Fruit fly (Drosophila melanogaster) whole organism, embryonic: ENCODE measurements around the gene Ppt1.
A peak's percentile ranks its signal among the peaks of the same experiment; 100 is the strongest.

Experiments
- ATbp ChIP-seq: fragments of 200-800 bp; sonication (Bioruptor generic); optimal IDR thresholded peaks from 2 replicates; lab custom pipeline; 2017; ENCODE audit warnings: missing biosample characterization, mild to moderate bottlenecking, missing genetic modification characterization, missing genetic modification reagents
- B-H2 ChIP-seq: fragments of 200-800 bp; sonication (Bioruptor generic); optimal IDR thresholded peaks from 2 replicates; lab custom pipeline; 2018; ENCODE audit warnings: missing biosample characterization, mild to moderate bottlenecking, missing genetic modification characterization
- Blimp-1 ChIP-seq: fragments of 200-800 bp; sonication (Bioruptor generic); optimal IDR thresholded peaks from 3 replicates; lab custom pipeline; 2018; ENCODE audit warnings: missing biosample characterization, missing genetic modification characterization, mild to moderate bottlenecking, moderate library complexity, missing genetic modification reagents
- CG10543 ChIP-seq: fragments of 200-800 bp; sonication (Bioruptor generic); optimal IDR thresholded peaks from 3 replicates; lab custom pipeline; 2017; ENCODE audit warnings: missing biosample characterization, mild to moderate bottlenecking, missing genetic modification characterization, moderate library complexity
- CG11085 ChIP-seq: fragments of 200-800 bp; sonication (Bioruptor generic); IDR thresholded peaks from 2 replicates; pipeline ENCODE4 v1.3.6; 2022; ENCODE audit warnings: missing biosample characterization, missing genetic modification characterization
- CG11695 ChIP-seq: fragments of 200-800 bp; sonication (Bioruptor generic); IDR thresholded peaks from 3 replicates; pipeline ENCODE4 v1.3.6; 2022; ENCODE audit warnings: missing biosample characterization, missing genetic modification characterization
- CG13775 ChIP-seq: fragments of 200-800 bp; sonication (Bioruptor generic); optimal IDR thresholded peaks from 3 replicates; lab custom pipeline; 2017; ENCODE audit warnings: missing biosample characterization, mild to moderate bottlenecking, missing genetic modification characterization
- CG14441 ChIP-seq: fragments of 200-800 bp; sonication (Bioruptor generic); IDR thresholded peaks from 2 replicates; pipeline ENCODE4 v1.3.6; 2022; ENCODE audit warnings: missing biosample characterization, missing genetic modification characterization
- CG14710 ChIP-seq: fragments of 200-800 bp; sonication (Bioruptor generic); optimal IDR thresholded peaks from 3 replicates; lab custom pipeline; 2019; ENCODE audit warnings: missing biosample characterization, mild to moderate bottlenecking, missing genetic modification characterization, moderate library complexity
- CG2875 ChIP-seq: fragments of 200-800 bp; sonication (Bioruptor generic); optimal IDR thresholded peaks from 2 replicates; lab custom pipeline; 2017; ENCODE audit warnings: missing biosample characterization, mild to moderate bottlenecking, missing genetic modification characterization, missing genetic modification reagents
- CG30020 ChIP-seq: fragments of 200-800 bp; optimal IDR thresholded peaks from 2 replicates; lab custom pipeline; 2019; ENCODE audit warnings: missing biosample characterization, mild to moderate bottlenecking, missing genetic modification characterization, moderate library complexity
- CG30431 ChIP-seq: fragments of 200-800 bp; sonication (Bioruptor generic); optimal IDR thresholded peaks from 2 replicates; lab custom pipeline; 2017; ENCODE audit warnings: missing biosample characterization, missing genetic modification characterization
- CG32767 ChIP-seq: fragments of 200-800 bp; sonication (Bioruptor generic); IDR thresholded peaks from 2 replicates; pipeline ENCODE4 v1.3.6; 2022; ENCODE audit warnings: missing biosample characterization, missing genetic modification characterization
- CG4820 ChIP-seq: fragments of 200-800 bp; sonication (Bioruptor generic); optimal IDR thresholded peaks from 3 replicates; lab custom pipeline; 2016; ENCODE audit warnings: missing biosample characterization, missing genetic modification characterization
- CG5953 ChIP-seq: fragments of 200-800 bp; sonication (Bioruptor generic); IDR thresholded peaks from 2 replicates; pipeline ENCODE4 v1.3.6; 2022; ENCODE audit warnings: missing biosample characterization, missing genetic modification characterization
- CG7556 ChIP-seq: fragments of 200-800 bp; sonication (Bioruptor generic); optimal IDR thresholded peaks from 2 replicates; lab custom pipeline; 2017; ENCODE audit warnings: missing biosample characterization, mild to moderate bottlenecking, missing genetic modification characterization
- CG8089 ChIP-seq: fragments of 200-800 bp; sonication (Bioruptor generic); optimal IDR thresholded peaks from 3 replicates; lab custom pipeline; 2016; ENCODE audit warnings: missing biosample characterization, missing genetic modification characterization
- D19A ChIP-seq: fragments of 200-800 bp; optimal IDR thresholded peaks from 3 replicates; lab custom pipeline; 2019; ENCODE audit warnings: missing biosample characterization, mild to moderate bottlenecking, missing genetic modification characterization, moderate library complexity
- Dref ChIP-seq: fragments of 200-800 bp; sonication (Bioruptor generic); IDR thresholded peaks from 2 replicates; pipeline ENCODE4 v1.3.6; 2022; ENCODE audit warnings: missing biosample characterization, missing genetic modification characterization
- Hr78 ChIP-seq, 2 experiments: fragments of 200-800 bp in 1 of 2; fragments of >200 bp in 1 of 2; sonication (Bioruptor generic) in 1 of 2; optimal IDR thresholded peaks; 2 replicates each; lab custom pipeline; 2017 to 2019; ENCODE audit warnings: missing biosample characterization in 2 of 2, missing genetic modification characterization in 2 of 2, mild to moderate bottlenecking in 1 of 2, moderate library complexity in 1 of 2
- Hsf ChIP-seq: fragments of 200-800 bp; sonication (Bioruptor generic); optimal IDR thresholded peaks from 3 replicates; lab custom pipeline; 2016; ENCODE audit warnings: missing biosample characterization, missing genetic modification characterization
- Lhr ChIP-seq: fragments of 200-800 bp; sonication (Bioruptor generic); optimal IDR thresholded peaks from 3 replicates; lab custom pipeline; 2017; ENCODE audit warnings: mild to moderate bottlenecking, missing biosample characterization, missing genetic modification reagents, missing genetic modification characterization
- Med ChIP-seq: fragments of 200-800 bp; sonication (Bioruptor generic); peaks from one replicate; lab custom pipeline; 2016; ENCODE audit warnings: missing biosample characterization, missing genetic modification characterization, mild to moderate bottlenecking, inconsistent platforms, moderate library complexity
- Mes4 ChIP-seq: fragments of 200-800 bp; sonication (Bioruptor generic); optimal IDR thresholded peaks from 2 replicates; lab custom pipeline; 2016; ENCODE audit warnings: missing biosample characterization, missing genetic modification characterization
- Optix ChIP-seq: fragments of 200-800 bp; sonication (Bioruptor generic); IDR thresholded peaks from 3 replicates; pipeline ENCODE4 v1.3.6; 2022; ENCODE audit warnings: missing biosample characterization, missing genetic modification characterization
- Ptx1 ChIP-seq: fragments of 200-800 bp; sonication (Bioruptor generic); IDR thresholded peaks from 2 replicates; pipeline ENCODE4 v1.3.6; 2022; ENCODE audit warnings: missing biosample characterization, missing genetic modification characterization
- Sox102F ChIP-seq: fragments of 200-800 bp; sonication (Bioruptor generic); optimal IDR thresholded peaks from 2 replicates; lab custom pipeline; 2018; ENCODE audit warnings: missing biosample characterization, mild to moderate bottlenecking, missing genetic modification characterization, moderate library complexity
- aop ChIP-seq: fragments of 200-800 bp; sonication (Bioruptor generic); IDR thresholded peaks from 2 replicates; pipeline ENCODE4 v1.3.6; 2022; ENCODE audit warnings: missing biosample characterization, missing genetic modification characterization
- ap ChIP-seq: fragments of 200-800 bp; sonication (Bioruptor generic); IDR thresholded peaks from 2 replicates; pipeline ENCODE4 v1.3.6; 2022; ENCODE audit warnings: missing biosample characterization, missing genetic modification characterization
- ase ChIP-seq: fragments of 200-800 bp; sonication (Bioruptor generic); IDR thresholded peaks from 3 replicates; pipeline ENCODE4 v1.3.6; 2022; ENCODE audit warnings: missing biosample characterization, missing genetic modification characterization
- az2 ChIP-seq: fragments of 200-800 bp; sonication (Bioruptor generic); optimal IDR thresholded peaks from 3 replicates; lab custom pipeline; 2016; ENCODE audit warnings: missing biosample characterization, missing genetic modification characterization
- bsh ChIP-seq, 2 experiments: fragments of 200-800 bp; sonication (Bioruptor generic); optimal IDR thresholded peaks; 2 replicates each; lab custom pipeline; 2017 to 2018; ENCODE audit warnings: mild to moderate bottlenecking in 2 of 2, missing biosample characterization in 2 of 2, missing genetic modification characterization in 2 of 2, moderate library complexity in 1 of 2
- cg ChIP-seq: fragments of 200-800 bp; sonication (Bioruptor generic); optimal IDR thresholded peaks from 3 replicates; lab custom pipeline; 2019; ENCODE audit warnings: missing biosample characterization, mild to moderate bottlenecking, missing genetic modification characterization, moderate library complexity
- chm ChIP-seq: fragments of 200-800 bp; sonication (Bioruptor generic); IDR thresholded peaks from 2 replicates; pipeline ENCODE4 v1.3.6; 2022; ENCODE audit warnings: missing biosample characterization, missing genetic modification characterization
- dan ChIP-seq: fragments of 200-800 bp; sonication (Bioruptor generic); IDR thresholded peaks from 2 replicates; pipeline ENCODE4 v1.3.6; 2022; ENCODE audit warnings: missing biosample characterization, missing genetic modification characterization
- dimm ChIP-seq: fragments of 200-800 bp; sonication (Bioruptor generic); IDR thresholded peaks from 2 replicates; pipeline ENCODE4 v1.3.6; 2022; ENCODE audit warnings: missing biosample characterization, missing genetic modification characterization
- esg ChIP-seq: fragments of 200-800 bp; sonication (Bioruptor generic); conservative IDR thresholded peaks from 2 replicates; pipeline ENCODE4 v1.3.6; 2022; ENCODE audit warnings: missing biosample characterization, missing genetic modification characterization
- ewg ChIP-seq: fragments of 200-800 bp; sonication (Bioruptor generic); optimal IDR thresholded peaks from 3 replicates; lab custom pipeline; 2017; ENCODE audit warnings: mild to moderate bottlenecking, missing biosample characterization, missing genetic modification reagents, missing genetic modification characterization
- nmo ChIP-seq: fragments of 200-800 bp; sonication (Bioruptor generic); optimal IDR thresholded peaks from 2 replicates; lab custom pipeline; 2018; ENCODE audit warnings: missing biosample characterization, mild to moderate bottlenecking, missing genetic modification characterization, moderate library complexity
- ro ChIP-seq: fragments of 200-800 bp; sonication (Bioruptor generic); IDR thresholded peaks from 2 replicates; pipeline ENCODE4 v1.3.6; 2022; ENCODE audit warnings: missing biosample characterization, missing genetic modification characterization
- sens ChIP-seq: fragments of 200-800 bp; sonication (Bioruptor generic); peaks from one replicate; lab custom pipeline; 2016; ENCODE audit warnings: missing biosample characterization, missing genetic modification characterization
- sqz ChIP-seq: fragments of 200-800 bp; sonication (Bioruptor generic); optimal IDR thresholded peaks from 3 replicates; lab custom pipeline; 2018; ENCODE audit warnings: missing biosample characterization, mild to moderate bottlenecking, missing genetic modification characterization
- tgo ChIP-seq: fragments of 200-800 bp; sonication (Bioruptor generic); IDR thresholded peaks from 3 replicates; pipeline ENCODE4 v1.3.6; 2022; ENCODE audit warnings: missing biosample characterization, missing genetic modification characterization
- tin ChIP-seq: fragments of 200-800 bp; sonication (Bioruptor generic); optimal IDR thresholded peaks from 3 replicates; lab custom pipeline; 2016; ENCODE audit warnings: missing biosample characterization, missing genetic modification characterization
- ttk ChIP-seq: fragments of 200-800 bp; sonication (Bioruptor generic); IDR thresholded peaks from 2 replicates; pipeline ENCODE4 v2.1.2; 2022; ENCODE audit warnings: missing biosample characterization, missing genetic modification characterization
- twi ChIP-seq: fragments of 200-800 bp; optimal IDR thresholded peaks from 2 replicates; lab custom pipeline; 2019; ENCODE audit warnings: missing biosample characterization, mild to moderate bottlenecking, missing genetic modification characterization, moderate library complexity
- tx ChIP-seq: fragments of 200-800 bp; sonication (Bioruptor generic); optimal IDR thresholded peaks from 2 replicates; lab custom pipeline; 2016; ENCODE audit warnings: missing biosample characterization, missing genetic modification characterization
- wek ChIP-seq: fragments of 200-800 bp; sonication (Bioruptor generic); optimal IDR thresholded peaks from 3 replicates; lab custom pipeline; 2018; ENCODE audit warnings: missing biosample characterization, mild to moderate bottlenecking, missing genetic modification characterization, moderate library complexity

The Ppt1 gene

DNA sequence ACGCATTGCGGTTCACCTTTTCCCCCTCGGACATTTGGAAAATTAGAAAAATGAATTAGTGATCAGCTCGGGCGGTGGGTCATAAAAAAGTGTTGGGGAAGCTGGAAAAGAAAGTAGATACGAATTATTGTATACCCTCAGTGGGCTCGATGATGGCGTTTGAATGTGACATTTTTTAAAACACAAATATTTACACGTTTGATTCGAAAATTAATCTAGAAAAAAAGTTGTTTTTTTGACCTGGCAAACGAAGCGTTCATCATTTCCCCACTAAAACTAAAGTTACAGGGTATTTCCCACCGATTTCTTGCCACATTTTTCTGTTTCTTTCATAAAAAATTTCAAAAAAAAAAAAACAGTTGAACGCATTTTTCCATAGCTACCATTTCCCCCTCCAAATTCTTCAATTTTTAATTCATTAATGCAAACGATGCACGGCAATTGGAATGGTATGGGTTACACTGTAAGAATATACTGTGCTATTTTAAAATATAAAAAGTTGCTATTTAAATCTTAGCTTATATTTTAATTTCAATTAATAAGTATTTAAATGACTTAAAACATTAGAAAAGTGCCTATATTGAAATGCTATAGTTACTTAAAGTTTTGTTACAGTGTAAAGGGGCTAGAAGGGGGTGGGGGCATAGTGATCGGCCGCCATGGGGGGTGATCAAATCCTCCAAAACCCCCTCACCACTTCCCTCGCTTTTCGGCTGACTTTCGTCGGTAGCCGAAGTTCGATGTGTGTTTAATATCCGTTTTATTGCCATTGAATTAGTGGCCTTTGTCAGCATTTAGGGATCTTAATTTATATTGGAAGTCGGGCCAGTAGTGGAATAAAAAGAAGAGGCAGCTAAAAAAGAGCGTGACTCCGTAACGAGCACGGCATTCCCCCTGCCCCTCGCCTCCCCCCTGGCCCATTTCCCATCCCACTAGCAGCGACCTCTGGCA, 18.4 kb downstream of the Ppt1 start (continued):
- TF ChIP-seq D19A (tag; lab: Kevin White, UChicago) = peak; percentile 52
- peak; percentile 44 for TF ChIP-seq nmo (GFP tag; lab: Kevin White, UChicago)
- peak; percentile 14 for TF ChIP-seq Lhr (GFP tag; lab: Kevin White, UChicago)
- TF ChIP-seq CG14441 (GFP tag; lab: Robert Waterston, UW) = peak; percentile 27; the same call in 1 of the 2 replicates
- TF ChIP-seq ttk (GFP tag; lab: Robert Waterston, UW) = peak; percentile 57
- peak; percentile 7 for TF ChIP-seq CG2875 (GFP tag; lab: Kevin White, UChicago)
- TF ChIP-seq CG11695 (GFP tag; lab: Robert Waterston, UW) = peak; percentile 40; the same call in 1 of the 3 replicates
- no peak for TF ChIP-seq CG11085
- peak; percentile 84 for TF ChIP-seq Med (GFP tag; lab: Kevin White, UChicago)
- peak; percentile 12 for TF ChIP-seq CG8089 (GFP tag; lab: Kevin White, UChicago)
- peak; percentile 20 for TF ChIP-seq tin (GFP tag; lab: Kevin White, UChicago)
- no peak for TF ChIP-seq ATbp (GFP tag; lab: Kevin White, UChicago)
- TF ChIP-seq tgo (GFP tag; lab: Robert Waterston, UW) = peak; percentile 40; the same call in 2 of the 3 replicates
- TF ChIP-seq Mes4 (GFP tag; lab: Kevin White, UChicago) = peak; percentile 31
- no peak for TF ChIP-seq Dref (GFP tag; lab: Robert Waterston, UW)
- TF ChIP-seq ase (GFP tag; lab: Robert Waterston, UW) = peak; percentile 28; the same call in 1 of the 3 replicates
- TF ChIP-seq dan (GFP tag; lab: Robert Waterston, UW) = peak; percentile 55; the same call in 1 of the 2 replicates
- peak; percentile 55; the same call in 1 of the 2 replicates for TF ChIP-seq ap (GFP tag; lab: Robert Waterston, UW)
- TF ChIP-seq CG14710 (tag; lab: Kevin White, UChicago) = peak; percentile 65
- peak; percentile 3 for TF ChIP-seq CG13775 (GFP tag; lab: Kevin White, UChicago)
- no peak for TF ChIP-seq CG30020
- no peak for TF ChIP-seq cg (GFP tag; lab: Kevin White, UChicago)
- peak; percentile 21; the same call in 1 of the 2 replicates for TF ChIP-seq ro (GFP tag; lab: Robert Waterston, UW)
- peak; percentile 18 for TF ChIP-seq CG7556 (GFP tag; lab: Kevin White, UChicago)
- peak; percentile 50 for TF ChIP-seq Blimp-1 (GFP tag; lab: Kevin White, UChicago)
- TF ChIP-seq CG30431 = peak; percentile 15
- TF ChIP-seq Ptx1 (GFP tag; lab: Robert Waterston, UW) = peak; percentile 52
- TF ChIP-seq CG4820 = peak; percentile 24
- TF ChIP-seq bsh (GFP tag; optimal IDR thresholded peaks at IDR 0.05; lab: Kevin White, UChicago) = peak in 1 of 2 experiments; percentile 56
- TF ChIP-seq Optix (GFP tag; lab: Robert Waterston, UW) = peak; percentile 75; the same call in 2 of the 3 replicates
- peak; percentile 35 for TF ChIP-seq ewg (GFP tag; lab: Kevin White, UChicago)
- TF ChIP-seq esg = peak; percentile 58
- no peak for TF ChIP-seq Hr78 (GFP tag; optimal IDR thresholded peaks at IDR 0.05; lab: Kevin White, UChicago)
- TF ChIP-seq az2 (GFP tag; lab: Kevin White, UChicago) = peak; percentile 27
- peak; percentile 59 for TF ChIP-seq Sox102F (GFP tag; lab: Kevin White, UChicago)
- 0 out of 2 replicates have a peak, but pooled peaks have one; percentile 12 for TF ChIP-seq aop (GFP tag; lab: Robert Waterston, UW)
- no peak for TF ChIP-seq CG10543
- TF ChIP-seq CG32767 = peak; percentile 43; the same call in 1 of the 2 replicates
- 0 out of 2 replicates have a peak, but pooled peaks have one; percentile 12 for TF ChIP-seq CG5953 (GFP tag; lab: Robert Waterston, UW)
- no peak for TF ChIP-seq tx (GFP tag; lab: Kevin White, UChicago)
- TF ChIP-seq sqz (GFP tag; lab: Kevin White, UChicago) = peak; percentile 69
- TF ChIP-seq twi = no peak
- peak; percentile 15; the same call in 1 of the 2 replicates for TF ChIP-seq dimm (GFP tag; lab: Robert Waterston, UW)
- TF ChIP-seq B-H2 (GFP tag; lab: Kevin White, UChicago) = no peak
- peak; percentile 32 for TF ChIP-seq Hsf
- TF ChIP-seq chm (GFP tag; lab: Robert Waterston, UW) = peak; percentile 60; the same call in 1 of the 2 replicates
- no peak for TF ChIP-seq wek (GFP tag; lab: Kevin White, UChicago)
- peak; percentile 87 for TF ChIP-seq sens (GFP tag; lab: Kevin White, UChicago)
